Fruit fly (Drosophila melanogaster): ENCODE results near the gene Sirt1.

Sirt1 gene

dm6 chr2L:13164994-13165801 lies at the start of gene Sirt1 (continued):
- peak; percentile 84 for TF ChIP-seq CG7372 (GFP tag; IDR thresholded peaks at IDR 0.05)
- TF ChIP-seq CG18476 (GFP tag; optimal IDR thresholded peaks at IDR 0.05): peak; percentile 55
- no peak for TF ChIP-seq fd64A (GFP tag; optimal IDR thresholded peaks at IDR 0.05)
- peak; percentile 78 for TF ChIP-seq CG30020 (tag; optimal IDR thresholded peaks at IDR 0.05)
- peak; percentile 93 for TF ChIP-seq row (GFP tag; IDR thresholded peaks at IDR 0.05)
- peak; percentile 76 for TF ChIP-seq lab (GFP tag; optimal IDR thresholded peaks at IDR 0.05)
- TF ChIP-seq CG6683 (GFP tag; optimal IDR thresholded peaks at IDR 0.05): peak; percentile 24
- TF ChIP-seq ssp (GFP tag; IDR thresholded peaks at IDR 0.05): peak; percentile 74
- no peak for TF ChIP-seq sima (GFP tag; optimal IDR thresholded peaks at IDR 0.05)
- peak; percentile 77 for TF ChIP-seq CG18599 (GFP tag; optimal IDR thresholded peaks at IDR 0.05)
- TF ChIP-seq Trl (optimal IDR thresholded peaks at IDR 0.05): no peak
- peak; percentile 14 for TF ChIP-seq Trl (GFP tag; optimal IDR thresholded peaks at IDR 0.05)
- TF ChIP-seq gcm (GFP tag; optimal IDR thresholded peaks at IDR 0.05): peak; percentile 67
- TF ChIP-seq D19B (GFP tag; optimal IDR thresholded peaks at IDR 0.05): peak; percentile 75
- TF ChIP-seq TFAM (GFP tag; optimal IDR thresholded peaks at IDR 0.05): no peak
- peak; percentile 77; the same call in 2 of the 3 replicates for TF ChIP-seq CG3726 (GFP tag; IDR thresholded peaks at IDR 0.05)
- TF ChIP-seq Lhr (GFP tag; optimal IDR thresholded peaks at IDR 0.05): peak; percentile 56
- no peak for TF ChIP-seq Hmx (GFP tag; optimal IDR thresholded peaks at IDR 0.05)
- peak; percentile 32 for TF ChIP-seq HLHmδ (GFP tag; optimal IDR thresholded peaks at IDR 0.05)
- peak; percentile 92 for TF ChIP-seq CG12391 (tag; optimal IDR thresholded peaks at IDR 0.05)
- no peak for TF ChIP-seq dm (GFP tag; optimal IDR thresholded peaks at IDR 0.05)
- TF ChIP-seq psq (GFP tag; optimal IDR thresholded peaks at IDR 0.05): no peak
- TF ChIP-seq CG3847 (GFP tag; IDR thresholded peaks at IDR 0.05): peak; percentile 84
- no peak for TF ChIP-seq Myb (GFP tag; optimal IDR thresholded peaks at IDR 0.05)
- peak; percentile 7 to 89 for TF ChIP-seq Hr51 (GFP tag; optimal IDR thresholded peaks at IDR 0.05)
- peak; percentile 84 for TF ChIP-seq CG15011 (GFP tag; optimal IDR thresholded peaks at IDR 0.05)
- peak; percentile 77 for TF ChIP-seq CG18764 (GFP tag; optimal IDR thresholded peaks at IDR 0.05)
- peak; percentile 25 for TF ChIP-seq BEAF-32 (GFP tag; optimal IDR thresholded peaks at IDR 0.05)
- TF ChIP-seq Med (GFP tag): peak; percentile 88
- TF ChIP-seq lmd (GFP tag; IDR thresholded peaks at IDR 0.05): peak; percentile 90
- peak; percentile 78 for TF ChIP-seq sisA (GFP tag; IDR thresholded peaks at IDR 0.05)
- TF ChIP-seq wdn (GFP tag; IDR thresholded peaks at IDR 0.05): peak; percentile 66
- no peak for TF ChIP-seq Tbp (GFP tag; optimal IDR thresholded peaks at IDR 0.05)
- TF ChIP-seq ci (GFP tag; IDR thresholded peaks at IDR 0.05): peak; percentile 48; the same call in 1 of the 3 replicates
- peak; percentile 74 for TF ChIP-seq CG4328 (GFP tag; optimal IDR thresholded peaks at IDR 0.05)
- TF ChIP-seq slp2 (GFP tag; optimal IDR thresholded peaks at IDR 0.05): peak; percentile 16
- TF ChIP-seq CrebB (tag; optimal IDR thresholded peaks at IDR 0.05): peak; percentile 34
- TF ChIP-seq Side (GFP tag; optimal IDR thresholded peaks at IDR 0.05): no peak
- no peak for TF ChIP-seq Lim3 (GFP tag; IDR thresholded peaks at IDR 0.05)
- TF ChIP-seq Neu2 (GFP tag; optimal IDR thresholded peaks at IDR 0.05; ENCODE audit: borderline replicate concordance): no peak
- 0 out of 3 replicates have a peak, but pooled peaks have one; percentile 20 for TF ChIP-seq CG16813 (GFP tag; IDR thresholded peaks at IDR 0.05; ENCODE audit: partially characterized antibody)
- no peak for TF ChIP-seq dimm (GFP tag; IDR thresholded peaks at IDR 0.05)
- no peak for TF ChIP-seq yki (optimal IDR thresholded peaks at IDR 0.05)
- peak; percentile 76 for TF ChIP-seq lilli (GFP tag; optimal IDR thresholded peaks at IDR 0.05)
- TF ChIP-seq Dad (GFP tag; optimal IDR thresholded peaks at IDR 0.05): no peak
- TF ChIP-seq kni (GFP tag; optimal IDR thresholded peaks at IDR 0.05): no peak
- TF ChIP-seq cato (GFP tag; optimal IDR thresholded peaks at IDR 0.05; ENCODE audit: borderline replicate concordance): peak; percentile 73
- no peak for TF ChIP-seq CG3163 (GFP tag; optimal IDR thresholded peaks at IDR 0.05)
- TF ChIP-seq H2.0 (GFP tag; IDR thresholded peaks at IDR 0.05): peak; percentile 68
- TF ChIP-seq Usf (GFP tag; optimal IDR thresholded peaks at IDR 0.05): peak; percentile 88

Measured in whole organism, embryonic.